Fruit fly (Drosophila melanogaster) Kc167 (cell line): Measurements from ENCODE around the gene CG11498.

Experiments
- Myc ChIP-seq: fragments of >200 bp; optimal IDR thresholded peaks from 2 replicates; lab custom pipeline; 2017; ENCODE audit warnings: missing external identifiers
- Sin3A ChIP-seq: fragments of >200 bp; optimal IDR thresholded peaks from 2 replicates; lab custom pipeline; 2018; ENCODE audit warnings: missing external identifiers
- h ChIP-seq: fragments of >200 bp; optimal IDR thresholded peaks from 3 replicates; lab custom pipeline; 2018; ENCODE audit warnings: missing external identifiers
- insv ChIP-seq: fragments of >200 bp; optimal IDR thresholded peaks from 3 replicates; lab custom pipeline; 2018; ENCODE audit warnings: missing external identifiers
- psq ChIP-seq: fragments of >200 bp; optimal IDR thresholded peaks from 2 replicates; lab custom pipeline; 2017; ENCODE audit warnings: missing external identifiers
- ttk ChIP-seq: sonication (Bioruptor generic); optimal IDR thresholded peaks from 2 replicates; lab custom pipeline; 2017; ENCODE audit warnings: missing external identifiers

DNA sequence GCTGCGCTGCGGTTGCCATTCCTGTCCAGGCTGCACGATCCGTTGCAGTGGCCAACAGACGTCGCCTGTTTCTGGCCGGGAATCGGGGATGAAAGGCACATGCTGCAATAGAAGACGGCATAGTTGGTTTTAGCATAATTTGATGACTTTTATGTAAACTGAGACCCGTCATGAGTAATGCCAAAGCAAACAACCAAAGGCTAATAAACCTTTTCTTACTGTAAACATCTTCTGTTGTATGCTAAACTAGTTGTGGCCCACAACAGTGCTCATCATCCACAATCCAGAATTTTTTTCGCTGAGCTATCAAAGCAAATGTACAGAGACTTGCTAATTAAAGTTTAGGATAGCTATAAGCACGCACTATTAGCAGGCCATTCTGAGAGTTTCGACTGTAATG is 38.5 kb upstream of the CG11498 start:
- TF ChIP-seq Sin3A (lab: Kevin White, UChicago) (no peak), Myc (lab: Kevin White, UChicago) (no peak), insv (lab: Kevin White, UChicago) (no peak), h (no peak), psq (lab: Kevin White, UChicago) (no peak), ttk (no peak)
